Worm (Caenorhabditis elegans) whole organism, mixed stage, embryonic: ENCODE data around the gene oxi-1.

Experiments
- blmp-1 ChIP-seq: fragments of 150-350 bp; optimal IDR thresholded peaks from 2 replicates; lab custom pipeline; 2014; ENCODE audit warnings: missing biosample characterization, missing genetic modification characterization
- ces-1 ChIP-seq: fragments of 150-350 bp; optimal IDR thresholded peaks from 2 replicates; lab custom pipeline; 2014; ENCODE audit warnings: missing biosample characterization, missing genetic modification reagents, missing genetic modification characterization
- cnd-1 ChIP-seq: fragments of 200-800 bp; sonication (Bioruptor generic); optimal IDR thresholded peaks from 2 replicates; lab custom pipeline; 2018; ENCODE audit warnings: mild to moderate bottlenecking, missing genetic modification characterization, missing compliant biosample characterization
- elt-3 ChIP-seq: fragments of 150-350 bp; optimal IDR thresholded peaks from 2 replicates; lab custom pipeline; 2014; ENCODE audit warnings: missing biosample characterization, missing genetic modification characterization
- lin-32 ChIP-seq: fragments of 200-800 bp; sonication (Bioruptor generic); optimal IDR thresholded peaks from 2 replicates; lab custom pipeline; 2018; ENCODE audit warnings: mild to moderate bottlenecking, missing genetic modification characterization, missing compliant biosample characterization
- mab-5 ChIP-seq: fragments of 150-350 bp; optimal IDR thresholded peaks from 2 replicates; lab custom pipeline; 2014; ENCODE audit warnings: missing biosample characterization, missing genetic modification characterization
- mep-1 ChIP-seq: fragments of 150-350 bp; optimal IDR thresholded peaks from 2 replicates; lab custom pipeline; 2017; ENCODE audit warnings: missing biosample characterization, missing genetic modification reagents, missing genetic modification characterization, inconsistent platforms
- nhr-237 ChIP-seq: fragments of 150-350 bp; optimal IDR thresholded peaks from 2 replicates; lab custom pipeline; 2014; ENCODE audit warnings: missing biosample characterization, missing genetic modification characterization
- nhr-28 ChIP-seq: fragments of 150-350 bp; optimal IDR thresholded peaks from 2 replicates; lab custom pipeline; 2014; ENCODE audit warnings: missing biosample characterization, missing genetic modification characterization
- pha-4 ChIP-seq: fragments of 150-350 bp; optimal IDR thresholded peaks from 2 replicates; lab custom pipeline; 2018; ENCODE audit warnings: missing biosample characterization, missing genetic modification reagents, missing genetic modification characterization
- snpc-4 ChIP-seq: fragments of 150-350 bp; optimal IDR thresholded peaks from 2 replicates; lab custom pipeline; 2014; ENCODE audit warnings: missing biosample characterization, missing genetic modification characterization
- unc-62 ChIP-seq: fragments of 150-350 bp; optimal IDR thresholded peaks from 2 replicates; lab custom pipeline; 2014; ENCODE audit warnings: missing biosample characterization, missing genetic modification reagents, missing genetic modification characterization
- ztf-11 ChIP-seq: fragments of 150-350 bp; optimal IDR thresholded peaks from 2 replicates; lab custom pipeline; 2014; ENCODE audit warnings: missing biosample characterization, missing genetic modification characterization

DNA sequence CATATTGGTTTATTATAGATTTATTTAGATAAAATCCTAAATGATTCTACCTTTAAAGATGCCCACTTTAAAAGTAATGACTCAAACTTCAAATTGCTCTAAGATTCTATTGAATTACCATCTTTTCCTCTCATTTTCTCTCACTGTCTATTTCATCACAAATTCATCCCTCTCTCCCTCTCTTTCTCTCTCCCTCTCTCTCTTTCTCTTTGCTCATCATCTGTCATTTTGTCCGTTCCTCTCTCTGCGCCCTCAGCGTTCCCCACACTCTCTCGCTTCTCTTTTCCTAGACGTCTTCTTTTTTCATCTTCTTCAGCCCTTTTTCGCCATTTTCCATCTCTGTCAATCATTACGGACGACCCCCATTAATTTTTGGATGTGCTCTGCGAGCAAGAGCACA is 47.0 kb downstream of the oxi-1 start:
- TF ChIP-seq cnd-1, result no peak
- TF ChIP-seq unc-62 (GFP tag; lab: Kevin White, UChicago), result peak; percentile 68
- no peak for TF ChIP-seq nhr-28
- TF ChIP-seq pha-4 (tag; lab: Kevin White, UChicago), result no peak
- TF ChIP-seq elt-3, result no peak
- no peak for TF ChIP-seq lin-32 (GFP tag; lab: Kevin White, UChicago)
- TF ChIP-seq snpc-4 (tag; lab: Kevin White, UChicago), result no peak
- TF ChIP-seq ces-1 (GFP tag; lab: Kevin White, UChicago), result peak; percentile 93
- TF ChIP-seq blmp-1 (tag; lab: Kevin White, UChicago), result no peak
- no peak for TF ChIP-seq ztf-11 (tag; lab: Kevin White, UChicago)
- no peak for TF ChIP-seq nhr-237 (tag; lab: Kevin White, UChicago)
- no peak for TF ChIP-seq mep-1 (tag; lab: Kevin White, UChicago)
- TF ChIP-seq mab-5 (tag; lab: Kevin White, UChicago), result no peak
